Worm (Caenorhabditis elegans): Measurements from ENCODE around the gene T04B8.1.
"Not testable (repeated sequence)": the region's sequence is repeated elsewhere in the genome, so short reads cannot be mapped to it uniquely, and the experiment has no call there.

The T04B8.1 gene

ce11 chrII:591110-591509, 43.0 kb upstream of the T04B8.1 start, which contains the start of gene W08F4.10:
Gene W08F4.10 (minus strand): TSS chrII:591210.
- no peak for TF ChIP-seq aptf-3 (GFP tag; IDR thresholded peaks at IDR 0.05)
- TF ChIP-seq F49E8.2 (tag; optimal IDR thresholded peaks at IDR 0.05; ENCODE audit: insufficient read depth) = no peak
- TF ChIP-seq cebp-2 (GFP tag; IDR thresholded peaks at IDR 0.05) = no peak
- no peak for TF ChIP-seq lir-1 (GFP tag; conservative IDR thresholded peaks at IDR 0.05)
- TF ChIP-seq efl-1 (GFP tag; optimal IDR thresholded peaks at IDR 0.05) = no peak
- no peak for TF ChIP-seq aptf-2 (GFP tag; conservative IDR thresholded peaks at IDR 0.05)
- TF ChIP-seq egrh-3 (GFP tag; IDR thresholded peaks at IDR 0.05) = no peak
- no peak for TF ChIP-seq ceh-100 (GFP tag; IDR thresholded peaks at IDR 0.05)

- not testable (repeated sequence) for TF ChIP-seq rcor-1 (GFP tag; IDR thresholded peaks at IDR 0.05); lsl-1 (GFP tag; optimal IDR thresholded peaks at IDR 0.05); lin-35 (GFP tag; optimal IDR thresholded peaks at IDR 0.05)
These were observed 40.9 kb upstream of the T04B8.1 start, which contains the start of gene W08F4.1 for ce11 chrII:593221-593620. Gene W08F4.1 (plus strand): TSS chrII:593521.

- TF ChIP-seq die-1 (tag; optimal IDR thresholded peaks at IDR 0.05) (no peak), nhr-80 (tag; optimal IDR thresholded peaks at IDR 0.05) (no peak), mes-4 (tag; optimal IDR thresholded peaks at IDR 0.05) (no peak), fkh-3 (tag; optimal IDR thresholded peaks at IDR 0.05) (no peak), ceh-79 (tag; optimal IDR thresholded peaks at IDR 0.05) (no peak), egl-44 (GFP tag; IDR thresholded peaks at IDR 0.05) (no peak), ztf-22 (GFP tag; optimal IDR thresholded peaks at IDR 0.05) (no peak), B0336.3 (GFP tag; IDR thresholded peaks at IDR 0.05) (no peak), ZK185.1 (tag; optimal IDR thresholded peaks at IDR 0.05; ENCODE audit: poor library complexity, severe bottlenecking) (no peak)
These were observed 37.4 kb upstream of the T04B8.1 start for ce11 chrII:596702-597101.

ce11 chrII:601305-601704, 32.8 kb upstream of the T04B8.1 start:
- peak; percentile 60; the same call in 1 of the 2 replicates for TF ChIP-seq hmg-1.2 (GFP tag; IDR thresholded peaks at IDR 0.05)
- TF ChIP-seq nhr-120 (GFP tag; IDR thresholded peaks at IDR 0.05) = no peak

- TF ChIP-seq lin-26 (GFP tag; IDR thresholded peaks at IDR 0.05) = no peak
- no peak for TF ChIP-seq unc-130 (GFP tag; optimal IDR thresholded peaks at IDR 0.05)
- TF ChIP-seq egl-44 (GFP tag; IDR thresholded peaks at IDR 0.05) = no peak
- no peak for TF ChIP-seq nhr-179 (tag; optimal IDR thresholded peaks at IDR 0.05)
- no peak for TF ChIP-seq ztf-26 (tag; optimal IDR thresholded peaks at IDR 0.05)
- TF ChIP-seq bed-1 (GFP tag; IDR thresholded peaks at IDR 0.05) = no peak
- TF ChIP-seq lin-35 (GFP tag; optimal IDR thresholded peaks at IDR 0.05) = no peak
- TF ChIP-seq sea-2 (GFP tag; IDR thresholded peaks at IDR 0.05) = no peak
- TF ChIP-seq mel-28 (tag; optimal IDR thresholded peaks at IDR 0.05; ENCODE audit: borderline replicate concordance) = no peak
- TF ChIP-seq hrde-1 (tag; optimal IDR thresholded peaks at IDR 0.05; ENCODE audit: borderline replicate concordance) = no peak
These were observed 32.1 kb upstream of the T04B8.1 start, which contains the start of gene nhl-3 for ce11 chrII:602020-602419. Gene nhl-3 (minus strand): TSS chrII:602120.

- TF ChIP-seq hmg-1.2 (GFP tag; IDR thresholded peaks at IDR 0.05) (peak; percentile 61; the same call in 1 of the 2 replicates), ceh-79 (tag; optimal IDR thresholded peaks at IDR 0.05) (no peak), snpc-4 (GFP tag; optimal IDR thresholded peaks at IDR 0.05) (no peak), snpc-4 (tag; optimal IDR thresholded peaks at IDR 0.05) (peak in 1 of 4 experiments; percentile 23), lin-35 (GFP tag; optimal IDR thresholded peaks at IDR 0.05) (peak in 1 of 3 experiments; percentile 8), madf-6 (GFP tag; IDR thresholded peaks at IDR 0.05) (no peak), lin-40 (tag; optimal IDR thresholded peaks at IDR 0.05) (peak; percentile 7), attf-5 (GFP tag; optimal IDR thresholded peaks at IDR 0.05) (peak; percentile 40)
These were observed 31.1 kb upstream of the T04B8.1 start for ce11 chrII:602969-603368.

All from whole organism, young adult.